Worm (Caenorhabditis elegans): ENCODE results near the gene mak-1.

Gene mak-1

ce11 chrII:8746298-8746775 is 2.5 kb downstream of the mak-1 start:
- TF ChIP-seq unc-62 (GFP tag; optimal IDR thresholded peaks at IDR 0.05): no peak

ce11 chrII:8747246-8747938 is 3.5 kb downstream of the mak-1 start:
- TF ChIP-seq unc-62 (GFP tag; optimal IDR thresholded peaks at IDR 0.05): no peak

ce11 chrII:8747939-8748352 is 4.1 kb downstream of the mak-1 start:
- no peak for TF ChIP-seq unc-62 (GFP tag; optimal IDR thresholded peaks at IDR 0.05)

- TF ChIP-seq unc-62 (GFP tag; optimal IDR thresholded peaks at IDR 0.05): no peak
Measured at ce11 chrII:8748638-8749037, 4.8 kb downstream of the mak-1 start.

- TF ChIP-seq unc-62 (GFP tag; optimal IDR thresholded peaks at IDR 0.05): no peak
Measured at ce11 chrII:8749084-8749483, 5.2 kb downstream of the mak-1 start.

- no peak for TF ChIP-seq unc-62 (GFP tag; optimal IDR thresholded peaks at IDR 0.05)
Measured at ce11 chrII:8750056-8750455, 6.2 kb downstream of the mak-1 start.

ce11 chrII:8751042-8751441 is 7.2 kb downstream of the mak-1 start:
- TF ChIP-seq unc-62 (GFP tag; optimal IDR thresholded peaks at IDR 0.05): no peak

ce11 chrII:8751686-8752085 is 7.8 kb downstream of the mak-1 start, which contains the start of gene atf-2:
TSS of gene atf-2 (plus strand) at chrII:8751986.
- no peak for TF ChIP-seq unc-62 (GFP tag; optimal IDR thresholded peaks at IDR 0.05)

- TF ChIP-seq unc-62 (GFP tag; optimal IDR thresholded peaks at IDR 0.05): no peak
Measured at ce11 chrII:8755270-8755669, 11.4 kb downstream of the mak-1 start, which contains the start of gene K08F8.7. TSS of gene K08F8.7 (minus strand) at chrII:8755370.

- no peak for TF ChIP-seq unc-62 (GFP tag; optimal IDR thresholded peaks at IDR 0.05)
Measured at ce11 chrII:8759493-8759892, 15.6 kb downstream of the mak-1 start, which contains the start of gene fut-1. TSS of gene fut-1 (minus strand) at chrII:8759593.

ce11 chrII:8761739-8762138 is 17.9 kb downstream of the mak-1 start:
- TF ChIP-seq unc-62 (GFP tag; optimal IDR thresholded peaks at IDR 0.05): no peak

ce11 chrII:8763367-8763766 is 19.5 kb downstream of the mak-1 start:
- no peak for TF ChIP-seq unc-62 (GFP tag; optimal IDR thresholded peaks at IDR 0.05)

- TF ChIP-seq unc-62 (GFP tag; optimal IDR thresholded peaks at IDR 0.05): no peak
Measured at ce11 chrII:8764332-8764731, 20.5 kb downstream of the mak-1 start.

- no peak for TF ChIP-seq unc-62 (GFP tag; optimal IDR thresholded peaks at IDR 0.05)
Measured at ce11 chrII:8765131-8765530, 21.3 kb downstream of the mak-1 start.

ce11 chrII:8766475-8766874 is 22.6 kb downstream of the mak-1 start, which contains the start of the genes nsph-1.1 and K08F8.15:
TSS of gene nsph-1.1 (plus strand) at chrII:8766775.
TSS of gene K08F8.15 (plus strand) at chrII:8766809.
- TF ChIP-seq unc-62 (GFP tag; optimal IDR thresholded peaks at IDR 0.05): no peak

ce11 chrII:8766897-8767296 is 23.0 kb downstream of the mak-1 start, which contains the start of gene pah-1:
TSS of gene pah-1 (minus strand) at chrII:8766997.
- TF ChIP-seq unc-62 (GFP tag; optimal IDR thresholded peaks at IDR 0.05): no peak

- no peak for TF ChIP-seq unc-62 (GFP tag; optimal IDR thresholded peaks at IDR 0.05)
Measured at ce11 chrII:8769375-8769774, 25.5 kb downstream of the mak-1 start.

All from whole organism, dauer.